Fruit fly (Drosophila melanogaster): ENCODE data around the gene Pep.

- TF ChIP-seq h (optimal IDR thresholded peaks at IDR 0.05) (no peak), psq (optimal IDR thresholded peaks at IDR 0.05) (no peak), Myc (optimal IDR thresholded peaks at IDR 0.05) (no peak), insv (optimal IDR thresholded peaks at IDR 0.05) (no peak)
These were observed 29.6 kb downstream of the Pep start for dm6 chr3L:17615286-17615685.

Measured in Kc167 (cell line).